Worm (Caenorhabditis elegans) whole organism, L2 larva: ENCODE data around the gene chhy-1.

ENCODE experiments used
- C34F6.9 ChIP-seq: fragments of 150-350 bp; optimal IDR thresholded peaks from 2 replicates; lab custom pipeline; 2014; ENCODE audit warnings: missing biosample characterization, missing genetic modification characterization
- F13H6.1 ChIP-seq: sonication (generic microtip); optimal IDR thresholded peaks from 2 replicates; lab custom pipeline; 2016; ENCODE audit warnings: missing genetic modification characterization, missing compliant biosample characterization
- R02D3.7 ChIP-seq: fragments of 150-350 bp; optimal IDR thresholded peaks from 2 replicates; lab custom pipeline; 2014; ENCODE audit warnings: missing biosample characterization, missing genetic modification characterization
- Y55F3AM.14 ChIP-seq: fragments of 200-800 bp; sonication (Bioruptor generic); optimal IDR thresholded peaks from 2 replicates; lab custom pipeline; 2018; ENCODE audit warnings: mild to moderate bottlenecking, missing genetic modification characterization, missing compliant biosample characterization
- ZK546.5 ChIP-seq: sonication (generic microtip); optimal IDR thresholded peaks from 2 replicates; lab custom pipeline; 2017; ENCODE audit warnings: missing biosample characterization, missing genetic modification characterization
- aly-2 ChIP-seq: fragments of 150-350 bp; optimal IDR thresholded peaks from 2 replicates; lab custom pipeline; 2014; ENCODE audit warnings: missing biosample characterization, missing genetic modification characterization
- ama-1 ChIP-seq: fragments of 150-350 bp; optimal IDR thresholded peaks from 2 replicates; lab custom pipeline; 2018; ENCODE audit warnings: inconsistent platforms
- blmp-1 ChIP-seq: sonication (generic microtip); optimal IDR thresholded peaks from 2 replicates; lab custom pipeline; 2017; ENCODE audit warnings: missing genetic modification characterization, mild to moderate bottlenecking, missing compliant biosample characterization, antibody characterized with exemption, moderate library complexity; ENCODE audit not compliant: insufficient read depth
- ceh-82 ChIP-seq: fragments of 150-350 bp; optimal IDR thresholded peaks from 2 replicates; lab custom pipeline; 2014; ENCODE audit warnings: missing biosample characterization, missing genetic modification characterization
- crh-2 ChIP-seq: sonication (generic microtip); optimal IDR thresholded peaks from 2 replicates; lab custom pipeline; 2017; ENCODE audit warnings: missing biosample characterization, missing genetic modification characterization
- elt-3 ChIP-seq: sonication (generic microtip); optimal IDR thresholded peaks from 2 replicates; lab custom pipeline; 2017; ENCODE audit warnings: missing biosample characterization, missing genetic modification characterization
- fos-1 ChIP-seq: fragments of 150-350 bp; optimal IDR thresholded peaks from 2 replicates; lab custom pipeline; 2014; ENCODE audit warnings: missing biosample characterization, missing genetic modification characterization
- gmeb-1 ChIP-seq: fragments of 150-350 bp; optimal IDR thresholded peaks from 2 replicates; lab custom pipeline; 2014; ENCODE audit warnings: missing biosample characterization, missing genetic modification characterization
- lin-11 ChIP-seq: fragments of 150-350 bp; sonication (generic microtip); optimal IDR thresholded peaks from 2 replicates; lab custom pipeline; 2014; ENCODE audit warnings: missing biosample characterization, missing genetic modification characterization, inconsistent platforms, mixed read lengths
- lin-39 ChIP-seq: fragments of 150-350 bp; optimal IDR thresholded peaks from 2 replicates; lab custom pipeline; 2014; ENCODE audit warnings: missing biosample characterization, missing genetic modification reagents, missing genetic modification characterization
- lsy-2 ChIP-seq, 2 experiments: fragments of 150-350 bp in 1 of 2; sonication (generic microtip) in 1 of 2; optimal IDR thresholded peaks; 2 replicates each; lab custom pipeline; 2014 to 2017; ENCODE audit warnings: missing biosample characterization in 2 of 2, missing genetic modification characterization in 2 of 2
- mab-5 ChIP-seq: fragments of 150-350 bp; optimal IDR thresholded peaks from 2 replicates; lab custom pipeline; 2014; ENCODE audit warnings: missing biosample characterization, missing genetic modification characterization
- mbf-1 ChIP-seq: sonication (generic microtip); optimal IDR thresholded peaks from 2 replicates; lab custom pipeline; 2017; ENCODE audit warnings: missing biosample characterization, missing genetic modification characterization
- nhr-10 ChIP-seq: sonication (generic microtip); optimal IDR thresholded peaks from 2 replicates; lab custom pipeline; 2017; ENCODE audit warnings: missing biosample characterization, missing genetic modification characterization
- nhr-11 ChIP-seq: fragments of 150-350 bp; optimal IDR thresholded peaks from 2 replicates; lab custom pipeline; 2014; ENCODE audit warnings: missing biosample characterization, missing genetic modification characterization
- nhr-21 ChIP-seq: fragments of 150-350 bp; optimal IDR thresholded peaks from 2 replicates; lab custom pipeline; 2014; ENCODE audit warnings: missing biosample characterization, missing genetic modification characterization
- nhr-237 ChIP-seq: fragments of 150-350 bp; optimal IDR thresholded peaks from 2 replicates; lab custom pipeline; 2014; ENCODE audit warnings: missing biosample characterization, missing genetic modification characterization
- nhr-25 ChIP-seq: fragments of 150-350 bp; sonication (generic microtip); optimal IDR thresholded peaks from 3 replicates; lab custom pipeline; 2014; ENCODE audit warnings: missing biosample characterization, missing genetic modification characterization
- nhr-6 ChIP-seq: fragments of 150-350 bp; optimal IDR thresholded peaks from 2 replicates; lab custom pipeline; 2014; ENCODE audit warnings: missing biosample characterization, missing genetic modification characterization
- peb-1 ChIP-seq: fragments of 150-350 bp; optimal IDR thresholded peaks from 2 replicates; lab custom pipeline; 2014; ENCODE audit warnings: missing biosample characterization, missing genetic modification characterization
- sem-4 ChIP-seq: fragments of 150-350 bp; optimal IDR thresholded peaks from 2 replicates; lab custom pipeline; 2014; ENCODE audit warnings: missing biosample characterization, missing genetic modification reagents, missing genetic modification characterization
- skn-1 ChIP-seq: sonication (generic microtip); optimal IDR thresholded peaks from 2 replicates; lab custom pipeline; 2017; ENCODE audit warnings: missing biosample characterization, missing genetic modification characterization
- sma-3 ChIP-seq: sonication (generic microtip); optimal IDR thresholded peaks from 2 replicates; lab custom pipeline; 2016; ENCODE audit warnings: missing genetic modification reagents, missing genetic modification characterization, missing compliant biosample characterization
- sma-9 ChIP-seq, 2 experiments: fragments of 150-350 bp in 1 of 2; sonication (generic microtip) in 1 of 2; optimal IDR thresholded peaks; 2 replicates each; lab custom pipeline; 2014 to 2016; ENCODE audit warnings: missing genetic modification characterization in 2 of 2, mild to moderate bottlenecking in 1 of 2, missing biosample characterization in 1 of 2, missing compliant biosample characterization in 1 of 2, missing genetic modification reagents in 1 of 2, moderate library complexity in 1 of 2
- snpc-4 ChIP-seq: fragments of 150-350 bp; optimal IDR thresholded peaks from 2 replicates; lab custom pipeline; 2014; ENCODE audit warnings: missing biosample characterization, missing genetic modification characterization
- unc-39 ChIP-seq: fragments of 150-350 bp; optimal IDR thresholded peaks from 2 replicates; lab custom pipeline; 2014; ENCODE audit warnings: missing biosample characterization, missing genetic modification characterization
- unc-55 ChIP-seq: fragments of 150-350 bp; sonication (generic microtip); optimal IDR thresholded peaks from 3 replicates; lab custom pipeline; 2014; ENCODE audit warnings: missing biosample characterization, missing genetic modification reagents, missing genetic modification characterization
- ztf-1 ChIP-seq: fragments of 200-800 bp; sonication (Bioruptor generic); conservative IDR thresholded peaks from 2 replicates; pipeline ENCODE4 v1.3.6; 2022; ENCODE audit warnings: missing genetic modification characterization, missing compliant biosample characterization
- ztf-4 ChIP-seq: fragments of 150-350 bp; optimal IDR thresholded peaks from 2 replicates; lab custom pipeline; 2014; ENCODE audit warnings: missing biosample characterization, missing genetic modification characterization

The chhy-1 gene

ce11 chrII:8610585-8610984, 6.8 kb downstream of the chhy-1 start:
- TF ChIP-seq nhr-25 (tag; lab: Kevin White, UChicago): no peak
- TF ChIP-seq elt-3 (tag; lab: Kevin White, UChicago): no peak
- TF ChIP-seq nhr-21: no peak
- TF ChIP-seq unc-55 (GFP tag; lab: Kevin White, UChicago): no peak
- no peak for TF ChIP-seq mab-5 (tag; lab: Kevin White, UChicago)
- TF ChIP-seq peb-1: no peak
- no peak for TF ChIP-seq mbf-1
- TF ChIP-seq snpc-4 (tag; lab: Kevin White, UChicago): no peak
- no peak for TF ChIP-seq crh-2 (tag; lab: Kevin White, UChicago)
- no peak for TF ChIP-seq R02D3.7

DNA sequence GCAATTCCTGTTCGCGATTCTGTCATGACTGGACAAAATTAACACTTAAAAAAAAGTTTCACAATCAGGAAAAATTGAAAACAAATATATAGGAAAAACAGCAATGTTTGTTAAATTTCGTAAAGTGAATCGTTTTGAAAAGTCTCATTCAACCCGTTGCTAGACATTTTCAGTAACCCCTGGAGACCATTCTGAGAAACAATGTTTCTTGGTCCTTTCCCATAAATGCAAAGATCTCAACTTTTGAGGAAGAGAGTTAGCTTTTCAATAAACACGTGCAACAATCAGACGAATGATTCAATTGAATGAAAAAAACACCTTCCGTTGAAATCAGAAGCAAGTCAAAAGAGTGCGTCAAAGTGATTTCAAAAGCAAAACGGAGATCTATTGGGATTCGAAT, 7.3 kb downstream of the chhy-1 start, which contains the start of gene F28C6.9:
Gene F28C6.9 (minus strand): TSS at position 101 of the 400 bp plus-strand sequence.
- TF ChIP-seq ceh-82 (tag; lab: Kevin White, UChicago) (no peak), fos-1 (tag; lab: Kevin White, UChicago) (no peak), nhr-237 (tag; lab: Kevin White, UChicago) (no peak), Y55F3AM.14 (no peak), nhr-10 (no peak), ama-1 (lab: Kevin White, UChicago) (no peak), sem-4 (tag; lab: Kevin White, UChicago) (no peak), blmp-1 (tag; lab: Kevin White, UChicago) (no peak), mab-5 (tag; lab: Kevin White, UChicago) (no peak), lin-39 (tag; lab: Kevin White, UChicago) (no peak), F13H6.1 (tag; lab: Kevin White, UChicago) (no peak), C34F6.9 (tag; lab: Kevin White, UChicago) (no peak)

ce11 chrII:8607662-8608061, 9.8 kb downstream of the chhy-1 start, which contains the start of gene F28C6.10:
TSS of gene F28C6.10 (plus strand) at chrII:8607962.
- TF ChIP-seq nhr-21 (no peak), blmp-1 (tag; lab: Kevin White, UChicago) (no peak), sma-9 (GFP tag; optimal IDR thresholded peaks at IDR 0.05; lab: Kevin White, UChicago) (no peak), sma-9 (tag; optimal IDR thresholded peaks at IDR 0.05; lab: Kevin White, UChicago) (no peak), sma-3 (GFP tag; lab: Kevin White, UChicago) (no peak), peb-1 (no peak), ZK546.5 (no peak), lsy-2 (tag; optimal IDR thresholded peaks at IDR 0.05; lab: Kevin White, UChicago) (no peak), mab-5 (tag; lab: Kevin White, UChicago) (no peak), F13H6.1 (tag; lab: Kevin White, UChicago) (no peak), ztf-4 (tag; lab: Kevin White, UChicago) (no peak), lin-11 (tag; lab: Kevin White, UChicago) (no peak), R02D3.7 (no peak), lin-39 (tag; lab: Kevin White, UChicago) (no peak)
- TF ChIP-seq, all 48 proteins: peak for 0

DNA sequence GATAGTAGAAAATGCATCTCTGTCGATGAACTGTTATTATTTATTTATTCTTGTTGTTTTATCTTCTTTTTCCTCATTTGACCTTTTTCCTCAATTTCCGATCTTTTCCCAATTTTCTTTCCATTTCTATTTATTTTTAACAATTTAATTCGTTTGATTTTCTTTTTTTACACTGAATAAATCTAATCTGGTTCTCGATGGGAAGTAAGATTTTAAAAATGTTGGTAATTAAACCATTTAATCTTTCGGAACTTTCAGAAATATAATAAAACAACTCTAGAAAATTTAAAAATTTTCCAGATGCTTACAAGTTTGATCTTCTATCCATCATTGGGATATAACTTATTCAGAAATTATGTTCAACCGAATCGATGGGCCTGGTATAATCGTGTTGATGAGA, 10.9 kb downstream of the chhy-1 start, which contains the start of gene F28C6.8:
Gene F28C6.8 (plus strand): TSS at position 301 of the 400 bp plus-strand sequence.
- TF ChIP-seq nhr-21: no peak
- no peak for TF ChIP-seq crh-2 (tag; lab: Kevin White, UChicago)
- no peak for TF ChIP-seq gmeb-1 (tag; lab: Kevin White, UChicago)
- TF ChIP-seq blmp-1 (tag; lab: Kevin White, UChicago): no peak
- no peak for TF ChIP-seq aly-2 (tag; lab: Kevin White, UChicago)
- no peak for TF ChIP-seq unc-39 (tag; lab: Kevin White, UChicago)
- no peak for TF ChIP-seq skn-1 (tag; lab: Kevin White, UChicago)
- no peak for TF ChIP-seq nhr-10
- no peak for TF ChIP-seq nhr-11 (tag; lab: Kevin White, UChicago)
- no peak for TF ChIP-seq nhr-6
- no peak for TF ChIP-seq ztf-1 (GFP tag; lab: Robert Waterston, UW)
- no peak for TF ChIP-seq F13H6.1 (tag; lab: Kevin White, UChicago)
- no peak for TF ChIP-seq nhr-25 (tag; lab: Kevin White, UChicago)
- no peak for TF ChIP-seq C34F6.9 (tag; lab: Kevin White, UChicago)
- no peak for TF ChIP-seq R02D3.7
- TF ChIP-seq, all 48 proteins: peak for 0
